Fruit fly (Drosophila melanogaster): ENCODE results near the gene CG43342.

CG43342 gene

dm6 chr3R:22368777-22369214 lies 12.3 kb upstream of the CG43342 start (continued):
- TF ChIP-seq Hmx (GFP tag; optimal IDR thresholded peaks at IDR 0.05) = peak; percentile 39
- no peak for TF ChIP-seq chinmo (GFP tag; IDR thresholded peaks at IDR 0.05; ENCODE audit: partially characterized antibody)
- no peak for TF ChIP-seq Dip2 (GFP tag; IDR thresholded peaks at IDR 0.05)
- TF ChIP-seq ranshi (GFP tag; IDR thresholded peaks at IDR 0.05) = peak; percentile 81; the same call in 1 of the 2 replicates
- TF ChIP-seq Adf1 (GFP tag; IDR thresholded peaks at IDR 0.05) = peak; percentile 61
- TF ChIP-seq CG18619 (GFP tag; optimal IDR thresholded peaks at IDR 0.05) = peak; percentile 69
- no peak for TF ChIP-seq sqz (GFP tag; optimal IDR thresholded peaks at IDR 0.05)
- no peak for TF ChIP-seq ab (GFP tag; optimal IDR thresholded peaks at IDR 0.05)
- no peak for TF ChIP-seq CG13894 (tag; optimal IDR thresholded peaks at IDR 0.05)
- TF ChIP-seq CG7987 (GFP tag; optimal IDR thresholded peaks at IDR 0.05) = no peak
- no peak for TF ChIP-seq HLHmδ (GFP tag; optimal IDR thresholded peaks at IDR 0.05)
- TF ChIP-seq Hand (GFP tag; optimal IDR thresholded peaks at IDR 0.05) = peak; percentile 29
- TF ChIP-seq MESR4 (GFP tag; optimal IDR thresholded peaks at IDR 0.05) = no peak
- TF ChIP-seq CG1792 (GFP tag; optimal IDR thresholded peaks at IDR 0.05) = no peak
- TF ChIP-seq da (GFP tag; optimal IDR thresholded peaks at IDR 0.05) = no peak
- no peak for TF ChIP-seq CG9876 (GFP tag; optimal IDR thresholded peaks at IDR 0.05)
- TF ChIP-seq sens (GFP tag) = peak; percentile 95
- peak; percentile 34 for TF ChIP-seq CG10979 (tag; optimal IDR thresholded peaks at IDR 0.05)
- TF ChIP-seq ewg (GFP tag; optimal IDR thresholded peaks at IDR 0.05) = no peak
- no peak for TF ChIP-seq Doc2 (GFP tag; IDR thresholded peaks at IDR 0.05)
- peak; percentile 56; the same call in 1 of the 2 replicates for TF ChIP-seq Awh (GFP tag; IDR thresholded peaks at IDR 0.05)
- no peak for TF ChIP-seq CG6654 (GFP tag; optimal IDR thresholded peaks at IDR 0.05)
- peak; percentile 75 for TF ChIP-seq CG30403 (GFP tag; optimal IDR thresholded peaks at IDR 0.05)
- TF ChIP-seq sob (GFP tag; IDR thresholded peaks at IDR 0.05) = peak; percentile 60
- TF ChIP-seq CG8478 (optimal IDR thresholded peaks at IDR 0.05) = no peak
- TF ChIP-seq NFAT (GFP tag; IDR thresholded peaks at IDR 0.05) = peak; percentile 65; the same call in 1 of the 2 replicates
- no peak for TF ChIP-seq Dref (GFP tag; IDR thresholded peaks at IDR 0.05)
- no peak for TF ChIP-seq CG4820 (GFP tag; optimal IDR thresholded peaks at IDR 0.05)
- no peak for TF ChIP-seq Kr (GFP tag; optimal IDR thresholded peaks at IDR 0.05)
- peak; percentile 68 for TF ChIP-seq CG34422 (GFP tag; IDR thresholded peaks at IDR 0.05)
- TF ChIP-seq CG13287 (GFP tag; IDR thresholded peaks at IDR 0.05; ENCODE audit: partially characterized antibody) = no peak
- peak; percentile 60 for TF ChIP-seq CG9437 (GFP tag; optimal IDR thresholded peaks at IDR 0.05)
- TF ChIP-seq CG34224 (GFP tag; IDR thresholded peaks at IDR 0.05; ENCODE audit: partially characterized antibody) = no peak
- TF ChIP-seq p53 (GFP tag; optimal IDR thresholded peaks at IDR 0.05) = no peak
- TF ChIP-seq CG4617 (GFP tag; optimal IDR thresholded peaks at IDR 0.05; ENCODE audit: borderline replicate concordance) = peak; percentile 8
- no peak for TF ChIP-seq Usf (GFP tag; optimal IDR thresholded peaks at IDR 0.05)
- TF ChIP-seq CG31365 (tag; optimal IDR thresholded peaks at IDR 0.05) = no peak
- TF ChIP-seq Drgx (GFP tag; IDR thresholded peaks at IDR 0.05) = peak; percentile 62
- TF ChIP-seq CG15514 (GFP tag; optimal IDR thresholded peaks at IDR 0.05) = peak; percentile 48
- TF ChIP-seq Side (GFP tag; optimal IDR thresholded peaks at IDR 0.05) = no peak
- 0 out of 2 replicates have a peak, but pooled peaks have one; percentile 46 for TF ChIP-seq CG5953 (GFP tag; IDR thresholded peaks at IDR 0.05)
- no peak for TF ChIP-seq tna (GFP tag; IDR thresholded peaks at IDR 0.05; ENCODE audit: partially characterized antibody)
- TF ChIP-seq Bdp1 (GFP tag; optimal IDR thresholded peaks at IDR 0.05) = peak; percentile 3
- peak; percentile 71 for TF ChIP-seq sisA (GFP tag; IDR thresholded peaks at IDR 0.05)
- no peak for TF ChIP-seq ash1 (GFP tag; optimal IDR thresholded peaks at IDR 0.05)
- no peak for TF ChIP-seq dan (GFP tag; IDR thresholded peaks at IDR 0.05)
- peak; percentile 45 for TF ChIP-seq slou (GFP tag; optimal IDR thresholded peaks at IDR 0.05)
- no peak for TF ChIP-seq stwl (tag; optimal IDR thresholded peaks at IDR 0.05)
- no peak for TF ChIP-seq hkb (optimal IDR thresholded peaks at IDR 0.05)
- TF ChIP-seq hkb (GFP tag; IDR thresholded peaks at IDR 0.05) = peak; percentile 70
- TF ChIP-seq CG6175 (GFP tag; IDR thresholded peaks at IDR 0.05) = no peak
- peak; percentile 39 for TF ChIP-seq CG6683 (GFP tag; optimal IDR thresholded peaks at IDR 0.05)
